Fruit fly (Drosophila melanogaster) whole organism, larva: ENCODE results near the gene ouib.

Experiments
- noc ChIP-seq: fragments of 200-800 bp; sonication (Bioruptor generic); optimal IDR thresholded peaks from 3 replicates; lab custom pipeline; 2019; ENCODE audit warnings: missing biosample characterization, mild to moderate bottlenecking, missing genetic modification characterization, moderate library complexity

Gene ouib

dm6 chr3R:8711890-8712449 lies 13.3 kb upstream of the ouib start:
- TF ChIP-seq noc, result peak; percentile 15

dm6 chr3R:8712722-8713131 lies 12.6 kb upstream of the ouib start, which contains the start of gene CG8112:
Gene CG8112 (plus strand): TSS chr3R:8712933.
- TF ChIP-seq noc, result no peak

dm6 chr3R:8715371-8715770 lies 9.9 kb upstream of the ouib start:
- no peak for TF ChIP-seq noc

- no peak for TF ChIP-seq noc
Measured at dm6 chr3R:8715851-8716550, 9.3 kb upstream of the ouib start, which contains the start of gene TMEM216. Gene TMEM216 (plus strand): TSS chr3R:8716243.

- no peak for TF ChIP-seq noc
Measured at dm6 chr3R:8716551-8716879, 8.8 kb upstream of the ouib start.

- TF ChIP-seq noc, result no peak
Measured at dm6 chr3R:8718356-8718755, 6.9 kb upstream of the ouib start, which contains the start of gene Cks85A. Gene Cks85A (minus strand): TSS chr3R:8718456.

- no peak for TF ChIP-seq noc
Measured at dm6 chr3R:8718898-8719297, 6.4 kb upstream of the ouib start, which contains the start of gene CG11760. Gene CG11760 (plus strand): TSS chr3R:8719198.

- TF ChIP-seq noc, result no peak
Measured at dm6 chr3R:8721071-8721470, 4.2 kb upstream of the ouib start, which contains the start of gene CG8136. Gene CG8136 (plus strand): TSS chr3R:8721371.

- no peak for TF ChIP-seq noc
Measured at dm6 chr3R:8722962-8723548, 2.2 kb upstream of the ouib start, which contains the start of gene nom. Gene nom (plus strand): TSS chr3R:8723174.

dm6 chr3R:8726632-8727031 lies 1.4 kb downstream of the ouib start, which contains the start of gene CG8159:
Gene CG8159 (plus strand): TSS chr3R:8726854.
- no peak for TF ChIP-seq noc

- TF ChIP-seq noc, result no peak
Measured at dm6 chr3R:8729542-8729941, 4.3 kb downstream of the ouib start, which contains the start of gene ranshi. Gene ranshi (minus strand): TSS chr3R:8729693.

- peak; percentile 93 for TF ChIP-seq noc
Measured at dm6 chr3R:8731597-8732263, 6.5 kb downstream of the ouib start, which contains the start of the genes M1BP and CG8202. Gene M1BP (minus strand): TSS chr3R:8731698. Gene CG8202 (plus strand): TSS chr3R:8732091.

- TF ChIP-seq noc, result no peak
Measured at dm6 chr3R:8739161-8739783, 14.0 kb downstream of the ouib start.

dm6 chr3R:8740118-8740517 lies 14.8 kb downstream of the ouib start:
- no peak for TF ChIP-seq noc

- no peak for TF ChIP-seq noc
Measured at dm6 chr3R:8741248-8741647, 16.0 kb downstream of the ouib start.

- TF ChIP-seq noc, result no peak
Measured at dm6 chr3R:8741941-8742340, 16.7 kb downstream of the ouib start.

- TF ChIP-seq noc, result no peak
Measured at dm6 chr3R:8742661-8743060, 17.4 kb downstream of the ouib start.
